Worm (Caenorhabditis elegans): ENCODE results near the gene pax-1.
A peak's percentile ranks its signal among the peaks of the same experiment; 100 is the strongest.

Gene pax-1

DNA sequence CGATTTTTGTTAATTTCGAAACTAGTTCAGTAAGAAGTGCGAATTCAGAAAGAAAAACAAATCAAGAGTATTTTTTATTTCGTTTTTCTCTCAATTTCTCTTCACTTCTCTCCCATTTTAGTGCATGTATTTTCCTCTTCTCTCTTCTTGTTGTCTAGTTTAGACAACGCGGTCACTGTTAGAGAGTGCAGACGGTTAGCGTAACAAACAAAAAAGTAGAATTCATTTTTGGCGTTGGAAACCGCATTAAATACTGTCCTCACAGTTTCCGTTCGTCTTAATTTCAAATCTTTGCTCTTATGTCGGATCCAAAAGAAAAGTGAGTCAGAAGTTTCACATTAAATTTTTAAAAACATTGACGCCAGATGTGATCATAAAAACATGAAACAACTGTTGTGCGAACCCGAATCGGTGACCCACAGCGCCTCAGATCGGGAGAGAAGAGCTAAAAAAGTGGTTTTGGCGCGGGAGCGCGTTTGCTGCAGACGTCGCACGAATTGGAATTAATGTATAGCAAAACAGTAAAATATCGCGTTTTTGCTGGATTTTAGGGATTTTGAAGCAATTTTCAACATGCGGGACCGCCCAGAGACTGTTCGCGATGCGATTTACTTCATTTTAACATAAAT, 45.7 kb upstream of the pax-1 start, which contains the start of gene srp-7 (continued):
- TF ChIP-seq ekl-4 (GFP tag; IDR thresholded peaks at IDR 0.05), result no peak
- TF ChIP-seq madf-8 (GFP tag; conservative IDR thresholded peaks at IDR 0.05), result no peak
- no peak for TF ChIP-seq C17E4.6 (GFP tag; IDR thresholded peaks at IDR 0.05)
- TF ChIP-seq egl-44 (GFP tag; IDR thresholded peaks at IDR 0.05), result no peak
- peak; percentile 27 for TF ChIP-seq nhr-80 (tag; optimal IDR thresholded peaks at IDR 0.05)
- TF ChIP-seq pbrm-1 (GFP tag; IDR thresholded peaks at IDR 0.05), result no peak
- TF ChIP-seq D2030.7 (GFP tag; IDR thresholded peaks at IDR 0.05), result peak; percentile 47; the same call in 1 of the 2 replicates
- no peak for TF ChIP-seq F22D6.2 (tag; optimal IDR thresholded peaks at IDR 0.05)
- TF ChIP-seq ceh-91 (GFP tag; IDR thresholded peaks at IDR 0.05), result no peak
- TF ChIP-seq hlh-26 (GFP tag; conservative IDR thresholded peaks at IDR 0.05), result no peak
- TF ChIP-seq xnd-1 (tag; optimal IDR thresholded peaks at IDR 0.05), result no peak
- TF ChIP-seq dpl-1 (GFP tag; optimal IDR thresholded peaks at IDR 0.05), result no peak
- no peak for TF ChIP-seq him-1 (tag; optimal IDR thresholded peaks at IDR 0.05)
- no peak for TF ChIP-seq sea-2 (GFP tag; IDR thresholded peaks at IDR 0.05)
- no peak for TF ChIP-seq sptf-2 (GFP tag; optimal IDR thresholded peaks at IDR 0.05)
- no peak for TF ChIP-seq fkh-3 (tag; optimal IDR thresholded peaks at IDR 0.05)
- no peak for TF ChIP-seq hsf-1 (GFP tag; IDR thresholded peaks at IDR 0.05)
- TF ChIP-seq tbx-9 (tag; optimal IDR thresholded peaks at IDR 0.05; ENCODE audit: borderline replicate concordance), result no peak
- TF ChIP-seq cebp-2 (GFP tag; IDR thresholded peaks at IDR 0.05), result no peak
- no peak for TF ChIP-seq B0261.1 (tag; optimal IDR thresholded peaks at IDR 0.05)
- no peak for TF ChIP-seq lir-1 (GFP tag; conservative IDR thresholded peaks at IDR 0.05)
- TF ChIP-seq rpc-1 (optimal IDR thresholded peaks at IDR 0.05), result no peak
- no peak for TF ChIP-seq rpc-1 (tag; optimal IDR thresholded peaks at IDR 0.05)
- no peak for TF ChIP-seq nfya-2 (GFP tag; IDR thresholded peaks at IDR 0.05)
- no peak for TF ChIP-seq ceh-79 (tag; optimal IDR thresholded peaks at IDR 0.05)
- no peak for TF ChIP-seq ztf-28 (GFP tag; IDR thresholded peaks at IDR 0.05)
- TF ChIP-seq F33H1.4 (GFP tag; IDR thresholded peaks at IDR 0.05), result 0 out of 2 replicates have a peak, but pooled peaks have one; percentile 10
- TF ChIP-seq Y53G8AR.9 (GFP tag; conservative IDR thresholded peaks at IDR 0.05), result no peak
- no peak for TF ChIP-seq ztf-22 (GFP tag; optimal IDR thresholded peaks at IDR 0.05)
- TF ChIP-seq dox-1 (GFP tag; IDR thresholded peaks at IDR 0.05), result no peak; the same call in 1 of the 2 replicates
- TF ChIP-seq hmg-1.2 (GFP tag; IDR thresholded peaks at IDR 0.05), result peak; percentile 70; the same call in 1 of the 2 replicates
- TF ChIP-seq Y67H2A.10 (GFP tag; conservative IDR thresholded peaks at IDR 0.05), result 0 out of 2 replicates have a peak, but pooled peaks have one; percentile 24
- TF ChIP-seq lin-40 (tag; optimal IDR thresholded peaks at IDR 0.05), result peak; percentile 31
- no peak for TF ChIP-seq akir-1 (GFP tag; optimal IDR thresholded peaks at IDR 0.05)
- TF ChIP-seq hlh-12 (tag; optimal IDR thresholded peaks at IDR 0.05), result no peak
- no peak for TF ChIP-seq ccch-3 (GFP tag; optimal IDR thresholded peaks at IDR 0.05)
- TF ChIP-seq atf-7 (tag; optimal IDR thresholded peaks at IDR 0.05), result no peak
- no peak for TF ChIP-seq Y53F4B.3 (GFP tag; IDR thresholded peaks at IDR 0.05)
- no peak for TF ChIP-seq F49E8.2 (tag; optimal IDR thresholded peaks at IDR 0.05; ENCODE audit: insufficient read depth)
- TF ChIP-seq ceh-58 (GFP tag; IDR thresholded peaks at IDR 0.05), result no peak
- TF ChIP-seq F55B11.4 (tag; optimal IDR thresholded peaks at IDR 0.05; ENCODE audit: borderline replicate concordance, insufficient read depth), result no peak
- no peak for TF ChIP-seq bed-2 (GFP tag; IDR thresholded peaks at IDR 0.05)
- no peak for TF ChIP-seq nhr-90 (tag; optimal IDR thresholded peaks at IDR 0.05)
- TF ChIP-seq efl-1 (GFP tag; optimal IDR thresholded peaks at IDR 0.05), result no peak
- TF ChIP-seq ztf-18 (tag; optimal IDR thresholded peaks at IDR 0.05), result no peak
- TF ChIP-seq ama-1 (optimal IDR thresholded peaks at IDR 0.05), result no peak
- TF ChIP-seq ama-1 (GFP tag; optimal IDR thresholded peaks at IDR 0.05), result no peak
- TF ChIP-seq ceh-27 (GFP tag; optimal IDR thresholded peaks at IDR 0.05), result no peak
- no peak for TF ChIP-seq madf-3 (GFP tag; IDR thresholded peaks at IDR 0.05)
- TF ChIP-seq Y95B8A.8 (GFP tag; IDR thresholded peaks at IDR 0.05), result no peak
